Fruit fly (Drosophila melanogaster) whole organism, wandering third instar larva: Measurements from ENCODE around the gene Cht5.

Experiments
- Abd-B ChIP-seq: fragments of >200 bp; optimal IDR thresholded peaks from 2 replicates; lab custom pipeline; 2017; ENCODE audit warnings: missing biosample characterization, missing genetic modification characterization
- N ChIP-seq: fragments of >200 bp; optimal IDR thresholded peaks from 2 replicates; lab custom pipeline; 2018; ENCODE audit warnings: missing biosample characterization, missing external identifiers, missing genetic modification characterization
- br ChIP-seq: fragments of 200-800 bp; sonication (Bioruptor generic); optimal IDR thresholded peaks from 2 replicates; lab custom pipeline; 2016; ENCODE audit warnings: missing biosample characterization, missing genetic modification characterization
- h ChIP-seq: fragments of 200-800 bp; sonication (Bioruptor generic); optimal IDR thresholded peaks from 3 replicates; lab custom pipeline; 2016; ENCODE audit warnings: missing biosample characterization, mild to moderate bottlenecking, missing genetic modification characterization
- pan ChIP-seq: fragments of >200 bp; optimal IDR thresholded peaks from 2 replicates; lab custom pipeline; 2017
- psq ChIP-seq: fragments of 200-800 bp; sonication (Bioruptor generic); optimal IDR thresholded peaks from 3 replicates; lab custom pipeline; 2017; ENCODE audit warnings: missing biosample characterization, mild to moderate bottlenecking, missing genetic modification characterization, moderate library complexity
- usp ChIP-seq: fragments of >200 bp; optimal IDR thresholded peaks from 2 replicates; lab custom pipeline; 2017; ENCODE audit warnings: missing biosample characterization, missing genetic modification characterization

DNA sequence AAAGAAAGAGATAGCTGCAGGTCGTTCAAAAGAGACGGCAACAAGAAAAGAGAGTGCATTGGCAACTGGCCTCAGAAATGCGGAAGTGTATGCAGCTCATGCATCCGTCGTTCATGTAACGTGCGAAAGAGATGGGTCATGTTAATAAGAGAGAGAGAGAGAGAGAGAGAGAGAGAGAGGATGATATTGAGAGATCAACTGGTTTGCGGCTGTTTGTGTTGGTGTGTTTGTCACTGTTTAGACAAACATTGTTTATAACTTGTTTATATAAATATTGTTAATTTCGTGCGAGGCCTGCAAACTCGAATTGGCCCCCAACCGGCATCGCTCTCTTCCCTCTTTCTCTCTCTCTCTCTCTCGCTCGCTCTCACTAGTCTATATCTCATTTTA, 27.3 kb downstream of the Cht5 start:
- TF ChIP-seq br (GFP tag; lab: Kevin White, UChicago) (no peak), Abd-B (no peak), usp (GFP tag; lab: Kevin White, UChicago) (no peak), pan (no peak), psq (GFP tag; lab: Kevin White, UChicago) (no peak), N (GFP tag; lab: Kevin White, UChicago) (no peak), h (GFP tag; lab: Kevin White, UChicago) (no peak)
